Fruit fly (Drosophila melanogaster) whole organism, embryonic: Measurements from ENCODE around the gene CG17124.

Experiments used
- Aef1 ChIP-seq: fragments of 200-800 bp; sonication (Bioruptor generic); IDR thresholded peaks from 3 replicates; pipeline ENCODE4 v1.3.6; 2022; ENCODE audit warnings: missing biosample characterization, missing genetic modification characterization
- Blimp-1 ChIP-seq: fragments of 200-800 bp; sonication (Bioruptor generic); optimal IDR thresholded peaks from 3 replicates; lab custom pipeline; 2018; ENCODE audit warnings: missing biosample characterization, missing genetic modification characterization, mild to moderate bottlenecking, moderate library complexity, missing genetic modification reagents
- CG10147 ChIP-seq: fragments of 200-800 bp; sonication (Bioruptor generic); optimal IDR thresholded peaks from 2 replicates; lab custom pipeline; 2019; ENCODE audit warnings: missing biosample characterization, mild to moderate bottlenecking, missing genetic modification characterization, moderate library complexity
- CG10274 ChIP-seq: fragments of 200-800 bp; sonication (Bioruptor generic); optimal IDR thresholded peaks from 3 replicates; lab custom pipeline; 2017; ENCODE audit warnings: missing biosample characterization, mild to moderate bottlenecking, missing genetic modification characterization
- CG10565 ChIP-seq: fragments of 200-800 bp; sonication (Bioruptor generic); optimal IDR thresholded peaks from 3 replicates; lab custom pipeline; 2016; ENCODE audit warnings: missing biosample characterization, mild to moderate bottlenecking, missing genetic modification characterization
- CG11085 ChIP-seq: fragments of 200-800 bp; sonication (Bioruptor generic); IDR thresholded peaks from 2 replicates; pipeline ENCODE4 v1.3.6; 2022; ENCODE audit warnings: missing biosample characterization, missing genetic modification characterization
- CG11398 ChIP-seq: fragments of 200-800 bp; sonication (Bioruptor generic); optimal IDR thresholded peaks from 2 replicates; lab custom pipeline; 2016; ENCODE audit warnings: missing biosample characterization, missing genetic modification characterization
- CG17912 ChIP-seq: fragments of 200-800 bp; sonication (Bioruptor generic); optimal IDR thresholded peaks from 2 replicates; lab custom pipeline; 2018; ENCODE audit warnings: missing biosample characterization, mild to moderate bottlenecking, missing genetic modification characterization
- CG30020 ChIP-seq: fragments of 200-800 bp; optimal IDR thresholded peaks from 2 replicates; lab custom pipeline; 2019; ENCODE audit warnings: missing biosample characterization, mild to moderate bottlenecking, missing genetic modification characterization, moderate library complexity
- CG30403 ChIP-seq: fragments of 200-800 bp; sonication (Bioruptor generic); optimal IDR thresholded peaks from 3 replicates; lab custom pipeline; 2016; ENCODE audit warnings: missing biosample characterization, missing genetic modification characterization
- CG3065 ChIP-seq: fragments of 200-800 bp; sonication (Bioruptor generic); optimal IDR thresholded peaks from 2 replicates; lab custom pipeline; 2016; ENCODE audit warnings: missing biosample characterization, missing genetic modification characterization
- CG33213 ChIP-seq: fragments of 200-800 bp; sonication (Bioruptor generic); optimal IDR thresholded peaks from 3 replicates; lab custom pipeline; 2016; ENCODE audit warnings: missing biosample characterization, missing genetic modification characterization
- CG4328 ChIP-seq: fragments of 200-800 bp; sonication (Bioruptor generic); optimal IDR thresholded peaks from 3 replicates; lab custom pipeline; 2017; ENCODE audit warnings: missing biosample characterization, missing genetic modification reagents, missing genetic modification characterization
- CG6689 ChIP-seq: fragments of 200-800 bp; sonication (Bioruptor generic); IDR thresholded peaks from 2 replicates; pipeline ENCODE4 v1.3.6; 2022; ENCODE audit warnings: missing biosample characterization, missing genetic modification characterization
- CG7372 ChIP-seq: fragments of 200-800 bp; sonication (Bioruptor generic); IDR thresholded peaks from 2 replicates; pipeline ENCODE4 v1.3.6; 2022; ENCODE audit warnings: missing biosample characterization, missing genetic modification characterization
- CoRest ChIP-seq: fragments of 200-800 bp; sonication (Bioruptor generic); optimal IDR thresholded peaks from 3 replicates; lab custom pipeline; 2018; ENCODE audit warnings: missing biosample characterization, mild to moderate bottlenecking, missing genetic modification characterization, moderate library complexity
- Elba2 ChIP-seq: fragments of 200-800 bp; sonication (Bioruptor generic); optimal IDR thresholded peaks from 3 replicates; lab custom pipeline; 2016; ENCODE audit warnings: missing biosample characterization, missing genetic modification characterization
- Ets65A ChIP-seq: fragments of 200-800 bp; sonication (Bioruptor generic); peaks from one replicate; lab custom pipeline; 2016; ENCODE audit warnings: missing biosample characterization, missing genetic modification characterization
- HHEX ChIP-seq: fragments of 200-800 bp; sonication (Bioruptor generic); optimal IDR thresholded peaks from 3 replicates; lab custom pipeline; 2017; ENCODE audit warnings: missing biosample characterization, mild to moderate bottlenecking, missing genetic modification characterization, missing genetic modification reagents
- Hand ChIP-seq: fragments of 200-800 bp; sonication (Bioruptor generic); optimal IDR thresholded peaks from 2 replicates; lab custom pipeline; 2017; ENCODE audit warnings: mild to moderate bottlenecking, missing biosample characterization, missing genetic modification reagents, missing genetic modification characterization
- Med ChIP-seq: fragments of 200-800 bp; sonication (Bioruptor generic); peaks from one replicate; lab custom pipeline; 2016; ENCODE audit warnings: missing biosample characterization, missing genetic modification characterization, mild to moderate bottlenecking, inconsistent platforms, moderate library complexity
- NC2β ChIP-seq: fragments of 200-800 bp; sonication (Bioruptor generic); optimal IDR thresholded peaks from 2 replicates; lab custom pipeline; 2016; ENCODE audit warnings: missing biosample characterization, missing genetic modification characterization
- NK7.1 ChIP-seq: fragments of 200-800 bp; sonication (Bioruptor generic); optimal IDR thresholded peaks from 3 replicates; lab custom pipeline; 2016; ENCODE audit warnings: missing biosample characterization, missing genetic modification characterization
- Rfx ChIP-seq: fragments of 200-800 bp; sonication (Bioruptor generic); IDR thresholded peaks from 2 replicates; pipeline ENCODE4 v1.3.6; 2022; ENCODE audit warnings: missing biosample characterization, missing genetic modification characterization
- Side ChIP-seq: fragments of 200-800 bp; sonication (Bioruptor generic); optimal IDR thresholded peaks from 2 replicates; lab custom pipeline; 2016; ENCODE audit warnings: missing biosample characterization, missing genetic modification characterization
- Six4 ChIP-seq: fragments of 200-800 bp; sonication (Bioruptor generic); optimal IDR thresholded peaks from 2 replicates; lab custom pipeline; 2016; ENCODE audit warnings: missing biosample characterization, missing genetic modification characterization
- Stat92E ChIP-seq, 3 experiments: fragments of >200 bp in 2 of 3; fragments of 200-800 bp in 1 of 3; sonication (Bioruptor generic) in 1 of 3; optimal IDR thresholded peaks; 2 replicates each; lab custom pipeline; 2017 to 2019; ENCODE audit warnings: missing biosample characterization in 3 of 3, missing genetic modification characterization in 3 of 3, mild to moderate bottlenecking in 1 of 3, moderate library complexity in 1 of 3
- Usf ChIP-seq: fragments of 200-800 bp; sonication (Bioruptor generic); optimal IDR thresholded peaks from 2 replicates; lab custom pipeline; 2017; ENCODE audit warnings: missing genotype, missing biosample characterization, missing genetic modification characterization
- ap ChIP-seq: fragments of 200-800 bp; sonication (Bioruptor generic); IDR thresholded peaks from 2 replicates; pipeline ENCODE4 v1.3.6; 2022; ENCODE audit warnings: missing biosample characterization, missing genetic modification characterization
- caup ChIP-seq: fragments of 200-800 bp; sonication (Bioruptor generic); optimal IDR thresholded peaks from 3 replicates; lab custom pipeline; 2017; ENCODE audit warnings: missing biosample characterization, mild to moderate bottlenecking, missing genetic modification characterization, moderate library complexity; ENCODE audit not compliant: severe bottlenecking
- dysf ChIP-seq: fragments of 200-800 bp; sonication (Bioruptor generic); IDR thresholded peaks from 3 replicates; pipeline ENCODE4 v1.3.6; 2022; ENCODE audit warnings: missing biosample characterization, missing genetic modification characterization
- eve ChIP-seq, 2 experiments: fragments of >200 bp; optimal IDR thresholded peaks; 2 replicates each; lab custom pipeline; 2017; ENCODE audit warnings: missing biosample characterization in 2 of 2, missing genetic modification characterization in 2 of 2
- fd102C ChIP-seq: fragments of 200-800 bp; sonication (Bioruptor generic); optimal IDR thresholded peaks from 2 replicates; lab custom pipeline; 2018; ENCODE audit warnings: missing biosample characterization, mild to moderate bottlenecking, missing genetic modification characterization, moderate library complexity
- fd64A ChIP-seq: fragments of 200-800 bp; sonication (Bioruptor generic); optimal IDR thresholded peaks from 3 replicates; lab custom pipeline; 2018; ENCODE audit warnings: missing biosample characterization, mild to moderate bottlenecking, missing genetic modification characterization
- ftz-f1 ChIP-seq: fragments of 200-800 bp; sonication (Bioruptor generic); optimal IDR thresholded peaks from 2 replicates; lab custom pipeline; 2016; ENCODE audit warnings: missing biosample characterization, missing genetic modification characterization
- gem ChIP-seq: fragments of 200-800 bp; sonication (Bioruptor generic); optimal IDR thresholded peaks from 2 replicates; lab custom pipeline; 2019; ENCODE audit warnings: missing biosample characterization, mild to moderate bottlenecking, missing genetic modification characterization, moderate library complexity
- hbn ChIP-seq: fragments of 200-800 bp; sonication (Bioruptor generic); IDR thresholded peaks from 2 replicates; pipeline ENCODE4 v1.3.6; 2022; ENCODE audit warnings: missing biosample characterization, missing genetic modification characterization; ENCODE audit not compliant: partially characterized antibody
- hkb ChIP-seq, 2 experiments: fragments of 200-800 bp in 1 of 2; fragments of >200 bp in 1 of 2; sonication (Bioruptor generic) in 1 of 2; IDR thresholded peaks in 1 of 2; optimal IDR thresholded peaks in 1 of 2; 2 replicates each; pipeline versions ENCODE4 v1.3.6 to Lab custom; 2017 to 2022; ENCODE audit warnings: missing biosample characterization in 1 of 2, missing genetic modification characterization in 1 of 2
- ind ChIP-seq: fragments of 200-800 bp; sonication (Bioruptor generic); optimal IDR thresholded peaks from 3 replicates; lab custom pipeline; 2016; ENCODE audit warnings: missing biosample characterization, missing genetic modification characterization
- inv ChIP-seq: fragments of 200-800 bp; sonication (Bioruptor generic); IDR thresholded peaks from 2 replicates; pipeline ENCODE4 v1.3.6; 2022; ENCODE audit warnings: missing biosample characterization, missing genetic modification characterization; ENCODE audit not compliant: partially characterized antibody
- knrl ChIP-seq: fragments of 200-800 bp; sonication (Bioruptor generic); IDR thresholded peaks from 3 replicates; pipeline ENCODE4 v1.3.6; 2022; ENCODE audit warnings: missing biosample characterization, missing genetic modification characterization; ENCODE audit not compliant: partially characterized antibody
- maf-S ChIP-seq: fragments of 200-800 bp; sonication (Bioruptor generic); optimal IDR thresholded peaks from 2 replicates; lab custom pipeline; 2016; ENCODE audit warnings: missing biosample characterization, missing genetic modification characterization
- repo ChIP-seq: fragments of 200-800 bp; sonication (Bioruptor generic); optimal IDR thresholded peaks from 2 replicates; lab custom pipeline; 2016; ENCODE audit warnings: missing biosample characterization, missing genetic modification characterization
- rib ChIP-seq: fragments of 200-800 bp; sonication (Bioruptor generic); IDR thresholded peaks from 2 replicates; pipeline ENCODE4 v1.3.6; 2022; ENCODE audit warnings: missing biosample characterization, missing genetic modification characterization
- row ChIP-seq: fragments of 200-800 bp; sonication (Bioruptor generic); IDR thresholded peaks from 3 replicates; pipeline ENCODE4 v1.3.6; 2022; ENCODE audit warnings: missing biosample characterization, missing genetic modification characterization
- sens ChIP-seq: fragments of 200-800 bp; sonication (Bioruptor generic); peaks from one replicate; lab custom pipeline; 2016; ENCODE audit warnings: missing biosample characterization, missing genetic modification characterization
- sna ChIP-seq: fragments of 200-800 bp; sonication (Bioruptor generic); IDR thresholded peaks from 2 replicates; pipeline ENCODE4 v1.3.6; 2022; ENCODE audit warnings: missing biosample characterization, missing genetic modification characterization; ENCODE audit not compliant: partially characterized antibody
- toy ChIP-seq: fragments of 200-800 bp; sonication (Bioruptor generic); IDR thresholded peaks from 2 replicates; pipeline ENCODE4 v1.3.6; 2022; ENCODE audit warnings: missing biosample characterization, missing genetic modification characterization
- wdn ChIP-seq: fragments of 200-800 bp; sonication (Bioruptor generic); IDR thresholded peaks from 2 replicates; pipeline ENCODE4 v1.3.6; 2022; ENCODE audit warnings: missing biosample characterization, missing genetic modification characterization
- wek ChIP-seq: fragments of 200-800 bp; sonication (Bioruptor generic); optimal IDR thresholded peaks from 3 replicates; lab custom pipeline; 2018; ENCODE audit warnings: missing biosample characterization, mild to moderate bottlenecking, missing genetic modification characterization, moderate library complexity

The CG17124 gene

DNA sequence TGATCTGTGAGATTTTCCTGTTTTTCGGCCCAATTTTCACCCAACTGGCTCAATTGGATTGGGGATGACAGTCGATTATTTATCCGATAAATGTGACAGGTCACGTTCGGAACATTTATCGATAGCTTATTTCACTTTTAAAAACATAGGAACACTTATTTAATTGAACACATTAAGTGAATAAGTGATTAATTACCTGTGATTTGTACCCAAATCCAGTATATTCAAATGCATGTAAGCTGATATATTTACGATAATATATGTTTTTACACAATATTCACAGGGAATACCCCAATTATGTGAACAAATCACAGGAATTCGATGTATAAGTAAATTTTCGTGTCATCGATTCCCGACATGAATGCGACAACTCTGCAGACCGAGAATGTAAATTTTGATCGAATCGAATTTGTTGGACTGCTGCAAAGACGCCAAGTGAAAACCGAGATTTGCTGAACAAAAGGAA lies 23.7 kb downstream of the CG17124 start, which contains the start of the genes EMC3 and Dpy-30L1 (continued):
- TF ChIP-seq inv (GFP tag; lab: Robert Waterston, UW) (peak; percentile 73), fd102C (GFP tag; lab: Kevin White, UChicago) (no peak), Usf (no peak), CG10565 (GFP tag; lab: Kevin White, UChicago) (no peak), CG11398 (GFP tag; lab: Kevin White, UChicago) (no peak), CG17912 (no peak), maf-S (no peak), CG30403 (GFP tag; lab: Kevin White, UChicago) (peak; percentile 79), Blimp-1 (GFP tag; lab: Kevin White, UChicago) (peak; percentile 59), eve (GFP tag; optimal IDR thresholded peaks at IDR 0.05; lab: Kevin White, UChicago) (no peak), wek (GFP tag; lab: Kevin White, UChicago) (peak; percentile 98), Hand (GFP tag; lab: Kevin White, UChicago) (no peak), hkb (optimal IDR thresholded peaks at IDR 0.05; lab: Kevin White, UChicago) (no peak), hkb (GFP tag; IDR thresholded peaks at IDR 0.05; lab: Robert Waterston, UW) (peak; percentile 57), NC2β (GFP tag; lab: Kevin White, UChicago) (peak; percentile 35), fd64A (no peak), CG10147 (GFP tag; lab: Kevin White, UChicago) (no peak), Ets65A (peak; percentile 92), CG10274 (GFP tag; lab: Kevin White, UChicago) (no peak), CG33213 (GFP tag; lab: Kevin White, UChicago) (peak; percentile 54), sna (GFP tag; lab: Robert Waterston, UW) (peak; percentile 91), rib (GFP tag; lab: Robert Waterston, UW) (no peak), gem (tag; lab: Kevin White, UChicago) (no peak), toy (no peak), ftz-f1 (no peak), Side (GFP tag; lab: Kevin White, UChicago) (peak; percentile 3), HHEX (peak; percentile 15), hbn (GFP tag; lab: Robert Waterston, UW) (peak; percentile 84), CoRest (tag; lab: Kevin White, UChicago) (peak; percentile 74), CG11085 (no peak), caup (peak; percentile 10), sens (GFP tag; lab: Kevin White, UChicago) (peak; percentile 94), dysf (GFP tag; lab: Robert Waterston, UW) (peak; percentile 57; the same call in 2 of the 3 replicates), NK7.1 (GFP tag; lab: Kevin White, UChicago) (peak; percentile 26), Aef1 (GFP tag; lab: Robert Waterston, UW) (peak; percentile 36; the same call in 1 of the 3 replicates), CG7372 (0 out of 2 replicates have a peak, but pooled peaks have one; percentile 23), ap (GFP tag; lab: Robert Waterston, UW) (no peak), Med (peak; percentile 85), repo (GFP tag; lab: Kevin White, UChicago) (no peak), Elba2 (peak; percentile 32), Six4 (GFP tag; lab: Kevin White, UChicago) (no peak), ind (GFP tag; lab: Kevin White, UChicago) (peak; percentile 49), CG6689 (peak; percentile 65), row (GFP tag; lab: Robert Waterston, UW) (peak; percentile 90), CG4328 (GFP tag; lab: Kevin White, UChicago) (peak; percentile 1), knrl (peak; percentile 86), CG3065 (no peak), Rfx (GFP tag; lab: Robert Waterston, UW) (peak; percentile 71), Stat92E (GFP tag; optimal IDR thresholded peaks at IDR 0.05; lab: Kevin White, UChicago) (no peak), CG30020 (tag; lab: Kevin White, UChicago) (peak; percentile 78), wdn (GFP tag; lab: Robert Waterston, UW) (no peak)
